Worm (Caenorhabditis elegans) whole organism, L4/young adult: Measurements from ENCODE around the gene btf-1.

ENCODE experiments used
- dao-5 ChIP-seq: sonication (generic microtip); optimal IDR thresholded peaks from 2 replicates; lab custom pipeline; 2016; ENCODE audit warnings: missing genotype, missing genetic modification characterization, moderate library complexity, missing compliant biosample characterization
- him-1 ChIP-seq: sonication (generic microtip); optimal IDR thresholded peaks from 2 replicates; lab custom pipeline; 2016; ENCODE audit warnings: missing genotype, missing genetic modification reagents, missing genetic modification characterization, missing compliant biosample characterization

ce11 chrII:13195706-13196417 lies 4.1 kb upstream of the btf-1 start:
- TF ChIP-seq him-1 (tag; lab: Kevin White, UChicago), result no peak
- no peak for TF ChIP-seq dao-5 (tag; lab: Kevin White, UChicago)
